Worm (Caenorhabditis elegans): ENCODE measurements around the gene F42A9.3.

The F42A9.3 gene

ce11 chrIV:8638761-8639160 is 21.7 kb downstream of the F42A9.3 start, which contains the start of gene F42A9.9:
Gene F42A9.9, minus strand, starts transcription at chrIV:8638861.
- TF ChIP-seq unc-62 (GFP tag; optimal IDR thresholded peaks at IDR 0.05) (no peak), crh-2 (tag; optimal IDR thresholded peaks at IDR 0.05) (no peak), unc-55 (GFP tag; optimal IDR thresholded peaks at IDR 0.05) (no peak), ztf-11 (tag; optimal IDR thresholded peaks at IDR 0.05) (no peak), ZK546.5 (tag; optimal IDR thresholded peaks at IDR 0.05) (no peak), ztf-1 (GFP tag; conservative IDR thresholded peaks at IDR 0.05) (no peak), sma-9 (GFP tag; optimal IDR thresholded peaks at IDR 0.05) (no peak), sma-9 (tag; optimal IDR thresholded peaks at IDR 0.05) (no peak), lin-39 (tag; optimal IDR thresholded peaks at IDR 0.05) (no peak), nhr-129 (tag; optimal IDR thresholded peaks at IDR 0.05) (no peak), lin-13 (GFP tag; optimal IDR thresholded peaks at IDR 0.05) (no peak), snpc-4 (tag; optimal IDR thresholded peaks at IDR 0.05) (no peak), ama-1 (optimal IDR thresholded peaks at IDR 0.05) (no peak), ceh-82 (tag; optimal IDR thresholded peaks at IDR 0.05) (no peak), mbf-1 (tag; optimal IDR thresholded peaks at IDR 0.05) (no peak), skn-1 (tag; optimal IDR thresholded peaks at IDR 0.05) (no peak)

ce11 chrIV:8644432-8644831 is 27.4 kb downstream of the F42A9.3 start, which contains the start of gene C49C8.3:
Gene C49C8.3, plus strand, starts transcription at chrIV:8644732.
- no peak for TF ChIP-seq aly-2 (tag; optimal IDR thresholded peaks at IDR 0.05)
- TF ChIP-seq lin-39 (tag; optimal IDR thresholded peaks at IDR 0.05): no peak
- TF ChIP-seq R02D3.7 (tag; optimal IDR thresholded peaks at IDR 0.05): no peak
- TF ChIP-seq peb-1 (tag; optimal IDR thresholded peaks at IDR 0.05): no peak
- no peak for TF ChIP-seq ztf-4 (tag; optimal IDR thresholded peaks at IDR 0.05)
- TF ChIP-seq crh-2 (tag; optimal IDR thresholded peaks at IDR 0.05): no peak
- TF ChIP-seq nhr-21 (tag; optimal IDR thresholded peaks at IDR 0.05): no peak
- no peak for TF ChIP-seq sem-4 (tag; optimal IDR thresholded peaks at IDR 0.05)
- TF ChIP-seq nhr-12 (tag; optimal IDR thresholded peaks at IDR 0.05): no peak
- no peak for TF ChIP-seq nhr-11 (tag; optimal IDR thresholded peaks at IDR 0.05)
- no peak for TF ChIP-seq snpc-4 (tag; optimal IDR thresholded peaks at IDR 0.05)

ce11 chrIV:8648502-8648901 is 31.4 kb downstream of the F42A9.3 start, which contains the start of gene cyp-33E1:
Gene cyp-33E1, minus strand, starts transcription at chrIV:8648602.
- no peak for TF ChIP-seq F13H6.1 (tag; optimal IDR thresholded peaks at IDR 0.05)
- no peak for TF ChIP-seq nhr-129 (tag; optimal IDR thresholded peaks at IDR 0.05)
- no peak for TF ChIP-seq elt-1 (tag; optimal IDR thresholded peaks at IDR 0.05)
- no peak for TF ChIP-seq aly-2 (tag; optimal IDR thresholded peaks at IDR 0.05)

ce11 chrIV:8650696-8651095 is 33.6 kb downstream of the F42A9.3 start, which contains the start of gene C49C8.2:
Gene C49C8.2, plus strand, starts transcription at chrIV:8651088.
- TF ChIP-seq skn-1 (tag; optimal IDR thresholded peaks at IDR 0.05) (peak; percentile 57), crh-2 (tag; optimal IDR thresholded peaks at IDR 0.05) (peak; percentile 20), gmeb-1 (tag; optimal IDR thresholded peaks at IDR 0.05) (peak; percentile 17), sma-3 (GFP tag; optimal IDR thresholded peaks at IDR 0.05) (no peak), fos-1 (tag; optimal IDR thresholded peaks at IDR 0.05) (peak; percentile 55), elt-3 (tag; optimal IDR thresholded peaks at IDR 0.05) (no peak), C34F6.9 (tag; optimal IDR thresholded peaks at IDR 0.05) (peak; percentile 20), ZK546.5 (tag; optimal IDR thresholded peaks at IDR 0.05) (no peak), peb-1 (tag; optimal IDR thresholded peaks at IDR 0.05) (no peak), ceh-16 (tag; optimal IDR thresholded peaks at IDR 0.05) (no peak)

ce11 chrIV:8651835-8652234 is 34.8 kb downstream of the F42A9.3 start, which contains the start of gene C49C8.8:
Gene C49C8.8, plus strand, starts transcription at chrIV:8652135.
- TF ChIP-seq nhr-129 (tag; optimal IDR thresholded peaks at IDR 0.05): no peak
- no peak for TF ChIP-seq blmp-1 (tag; optimal IDR thresholded peaks at IDR 0.05; ENCODE audit: insufficient read depth)
- no peak for TF ChIP-seq sma-3 (GFP tag; optimal IDR thresholded peaks at IDR 0.05)
- TF ChIP-seq nhr-12 (tag; optimal IDR thresholded peaks at IDR 0.05): no peak
- TF ChIP-seq C34F6.9 (tag; optimal IDR thresholded peaks at IDR 0.05): no peak
- no peak for TF ChIP-seq ztf-1 (GFP tag; conservative IDR thresholded peaks at IDR 0.05)
- TF ChIP-seq unc-55 (GFP tag; optimal IDR thresholded peaks at IDR 0.05): no peak
- no peak for TF ChIP-seq lin-11 (tag; optimal IDR thresholded peaks at IDR 0.05)
- no peak for TF ChIP-seq elt-1 (tag; optimal IDR thresholded peaks at IDR 0.05)
- no peak for TF ChIP-seq zag-1 (tag; optimal IDR thresholded peaks at IDR 0.05)
- TF ChIP-seq ztf-11 (tag; optimal IDR thresholded peaks at IDR 0.05): no peak
- TF ChIP-seq ceh-16 (tag; optimal IDR thresholded peaks at IDR 0.05): no peak
- TF ChIP-seq mab-5 (tag; optimal IDR thresholded peaks at IDR 0.05): no peak
- TF ChIP-seq fos-1 (tag; optimal IDR thresholded peaks at IDR 0.05): no peak
- no peak for TF ChIP-seq crh-2 (tag; optimal IDR thresholded peaks at IDR 0.05)
- no peak for TF ChIP-seq aly-2 (tag; optimal IDR thresholded peaks at IDR 0.05)
- TF ChIP-seq F13H6.1 (tag; optimal IDR thresholded peaks at IDR 0.05): no peak
- no peak for TF ChIP-seq alr-1 (tag; optimal IDR thresholded peaks at IDR 0.05)
- no peak for TF ChIP-seq R02D3.7 (tag; optimal IDR thresholded peaks at IDR 0.05)

All from whole organism, L2 larva.